Fruit fly (Drosophila melanogaster) S2 (cell line): ENCODE measurements around the gene Acn.

ENCODE experiments used
- CG8478 ChIP-seq: fragments of >200 bp; optimal IDR thresholded peaks from 2 replicates; lab custom pipeline; 2018
- CTCF ChIP-seq, 2 experiments: fragments of >200 bp; optimal IDR thresholded peaks; 2 replicates each; lab custom pipeline; 2018

Gene Acn

DNA sequence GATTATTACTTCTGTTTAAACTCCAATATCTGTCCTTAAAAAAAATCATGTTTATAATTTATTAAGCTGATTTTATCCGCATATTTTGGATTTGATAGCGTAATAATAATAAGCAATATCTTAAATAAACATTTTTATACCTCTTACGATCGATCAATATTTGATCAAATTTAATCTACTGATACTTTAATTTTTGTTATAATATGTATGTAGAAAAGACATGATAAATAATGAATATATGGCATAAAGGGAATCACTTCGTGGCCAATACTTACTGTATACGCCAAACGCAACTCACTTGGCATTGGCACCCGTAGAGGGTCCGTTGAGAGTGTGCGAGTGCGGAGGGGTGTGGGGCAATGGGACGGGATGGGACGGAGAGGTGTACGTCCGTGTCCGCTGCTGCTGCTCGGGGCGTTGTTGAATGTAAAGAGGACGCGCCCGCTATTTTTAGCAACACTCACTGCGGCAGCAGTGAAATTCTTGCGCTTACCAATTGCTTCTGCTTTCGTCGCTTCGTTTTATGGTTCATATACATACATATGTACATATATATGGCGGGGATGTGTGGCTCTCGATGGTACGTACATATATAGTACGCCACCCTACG, 8.9 kb upstream of the Acn start:
- TF ChIP-seq CG8478 (lab: Kevin White, UChicago) (no peak), CTCF (optimal IDR thresholded peaks at IDR 0.05; lab: Kevin White, UChicago) (no peak)

DNA sequence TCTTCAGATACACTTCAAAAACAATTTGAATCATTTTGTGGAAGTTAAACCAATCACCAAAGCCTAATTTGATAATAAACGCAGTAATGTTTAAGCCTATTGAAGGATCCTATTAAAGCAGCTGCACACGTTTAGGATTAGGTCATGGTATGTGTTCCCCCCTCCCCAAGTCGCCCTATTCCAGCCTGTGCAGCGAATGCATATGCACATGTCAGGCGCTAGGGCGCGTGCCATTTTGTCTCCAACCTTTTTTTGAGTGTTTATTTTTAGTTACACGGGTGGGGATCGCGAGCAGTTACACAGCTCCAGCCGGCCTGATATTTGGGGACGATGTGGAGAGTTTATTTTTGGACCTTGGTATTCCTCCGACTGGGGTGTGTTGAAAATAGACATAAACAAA, 8.1 kb upstream of the Acn start:
- TF ChIP-seq CG8478 (lab: Kevin White, UChicago) (no peak), CTCF (optimal IDR thresholded peaks at IDR 0.05; lab: Kevin White, UChicago) (no peak)

- TF ChIP-seq CTCF (optimal IDR thresholded peaks at IDR 0.05; lab: Kevin White, UChicago) = no peak
- no peak for TF ChIP-seq CG8478 (lab: Kevin White, UChicago)
Measured at dm6 chr2L:19037455-19037854, 7.7 kb upstream of the Acn start.

- TF ChIP-seq CG8478 (lab: Kevin White, UChicago) (no peak), CTCF (optimal IDR thresholded peaks at IDR 0.05; lab: Kevin White, UChicago) (no peak)
Measured at dm6 chr2L:19041590-19041989, 3.6 kb upstream of the Acn start, which contains the start of gene Catsup. Gene Catsup (plus strand): TSS chr2L:19041862.

DNA sequence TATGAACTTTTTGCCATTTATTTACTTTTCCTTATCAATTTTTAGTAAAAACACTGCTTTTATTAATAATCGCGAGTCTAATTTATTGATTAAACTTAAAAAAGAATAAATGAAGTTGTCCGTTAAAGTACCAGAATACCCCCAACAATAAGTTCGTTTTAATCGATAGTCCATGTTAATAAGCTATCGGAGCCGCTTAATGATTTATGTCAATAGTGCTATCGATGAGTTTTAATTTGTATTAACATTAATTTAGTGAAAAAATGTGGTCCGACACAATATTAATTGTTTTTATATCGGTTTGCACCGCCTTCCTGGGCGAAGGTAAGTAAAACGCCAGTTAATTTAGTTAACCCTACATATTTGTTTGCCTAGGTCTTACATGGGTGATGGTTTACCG, 3.8 kb downstream of the Acn start, which contains the start of gene CG10470:
Gene CG10470 (plus strand): TSS at position 165 of the 400 bp plus-strand sequence.
- TF ChIP-seq CG8478 (lab: Kevin White, UChicago) = no peak
- TF ChIP-seq CTCF (optimal IDR thresholded peaks at IDR 0.05; lab: Kevin White, UChicago) = no peak

DNA sequence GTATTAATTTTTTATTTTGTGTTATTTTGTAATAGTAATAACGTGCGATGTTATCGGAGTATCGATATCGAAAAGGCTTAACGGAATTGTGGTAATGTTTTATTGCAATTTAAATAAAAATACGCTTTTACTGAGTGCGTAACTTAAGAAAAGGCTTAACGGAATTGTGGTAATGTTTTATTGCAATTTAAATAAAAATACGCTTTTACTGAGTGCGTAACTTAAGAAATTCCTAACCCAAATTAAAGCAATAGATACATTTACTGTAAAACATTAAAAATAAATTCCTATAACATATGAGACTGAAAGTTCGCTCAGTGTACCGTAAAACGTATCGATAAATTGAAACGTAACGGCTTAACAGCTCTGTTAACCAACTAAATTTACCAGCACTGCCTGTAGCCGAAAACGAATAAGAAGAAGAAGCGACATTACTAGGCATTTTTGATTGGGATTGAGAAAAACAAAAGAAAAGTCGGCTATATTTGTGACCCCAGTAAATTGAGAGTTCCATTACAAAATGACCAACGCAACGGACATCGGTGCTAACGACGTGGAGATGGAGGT, 6.5 kb downstream of the Acn start, which contains the start of gene Rpn3:
Gene Rpn3 (plus strand): TSS at position 257 of the 567 bp plus-strand sequence.
- no peak for TF ChIP-seq CG8478 (lab: Kevin White, UChicago)
- TF ChIP-seq CTCF (optimal IDR thresholded peaks at IDR 0.05; lab: Kevin White, UChicago) = no peak

- TF ChIP-seq CG8478 (lab: Kevin White, UChicago) (no peak), CTCF (optimal IDR thresholded peaks at IDR 0.05; lab: Kevin White, UChicago) (no peak)
Measured at dm6 chr2L:19053860-19054515, 8.8 kb downstream of the Acn start, which contains the start of gene CG10492. Gene CG10492 (plus strand): TSS chr2L:19054078.

DNA sequence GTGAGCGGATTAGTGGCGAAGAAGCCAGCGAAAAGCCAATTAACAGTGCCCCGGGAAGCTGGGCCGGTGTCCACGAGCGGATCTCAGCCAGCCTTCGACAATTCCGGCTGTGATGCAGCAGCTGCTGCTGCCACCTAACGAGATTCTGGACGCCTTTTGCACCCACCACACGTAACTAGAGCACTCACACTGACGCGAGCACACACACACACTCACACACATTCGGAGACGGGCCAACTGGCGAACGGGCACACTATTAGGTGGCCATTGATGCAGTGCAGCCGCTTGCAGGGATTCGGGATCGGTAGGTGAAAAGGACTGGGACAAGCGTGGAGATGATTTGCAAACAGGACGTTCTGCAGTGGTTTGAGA, 9.3 kb downstream of the Acn start:
- TF ChIP-seq CTCF (optimal IDR thresholded peaks at IDR 0.05; lab: Kevin White, UChicago) (no peak), CG8478 (lab: Kevin White, UChicago) (no peak)

DNA sequence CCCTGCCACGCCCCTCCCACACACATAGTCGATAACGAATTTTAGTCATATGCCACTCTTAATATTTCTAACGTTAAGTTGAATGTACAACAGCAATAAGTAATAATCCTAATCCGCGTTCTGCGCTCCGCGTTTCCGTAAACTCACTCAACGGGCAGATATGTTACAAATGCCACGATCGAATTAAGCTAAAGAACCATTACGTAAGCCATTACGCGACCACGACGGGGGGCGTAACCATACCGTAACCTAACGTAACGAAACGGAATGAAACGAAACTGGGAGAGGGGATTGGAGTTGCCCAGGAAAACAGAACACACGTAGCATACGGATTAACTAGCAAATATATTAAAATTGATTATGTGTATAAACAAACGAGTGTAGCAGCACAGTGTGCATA, 12.6 kb downstream of the Acn start:
- TF ChIP-seq CG8478 (lab: Kevin White, UChicago) (no peak), CTCF (optimal IDR thresholded peaks at IDR 0.05; lab: Kevin White, UChicago) (no peak)

- no peak for TF ChIP-seq CTCF (optimal IDR thresholded peaks at IDR 0.05; lab: Kevin White, UChicago)
- no peak for TF ChIP-seq CG8478 (lab: Kevin White, UChicago)
Measured at dm6 chr2L:19058916-19059315, 13.8 kb downstream of the Acn start, which contains the start of gene Phlpp. Gene Phlpp (plus strand): TSS chr2L:19059129.

DNA sequence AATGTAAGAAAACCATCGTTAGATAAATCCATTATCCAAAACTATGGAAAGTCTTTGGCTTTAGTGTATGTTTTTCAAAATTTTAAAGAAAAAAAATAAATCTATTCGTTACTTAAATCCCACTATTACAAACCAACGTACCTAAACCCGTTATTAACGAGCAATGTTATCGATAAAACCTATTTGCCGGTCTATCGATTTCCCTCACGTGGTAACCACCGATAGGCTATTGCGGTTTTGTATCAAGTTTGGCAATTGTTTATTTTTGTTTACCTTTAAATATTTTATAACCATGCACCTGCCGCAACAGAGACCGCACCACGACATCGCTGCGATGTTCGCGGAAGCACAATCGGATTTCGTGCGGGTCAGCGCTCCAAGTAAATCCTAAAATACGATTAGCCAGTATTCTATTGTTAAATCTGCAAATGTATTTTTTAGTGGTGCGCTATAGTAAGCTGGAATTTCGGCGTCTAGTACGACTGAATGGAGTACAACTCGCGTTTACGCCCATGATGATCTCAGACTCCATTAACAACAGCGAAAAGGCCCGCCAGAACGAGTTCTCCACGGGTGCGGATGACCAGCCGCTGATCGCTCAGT, 18.0 kb downstream of the Acn start, which contains the start of gene Dus4:
Gene Dus4 (plus strand): TSS at position 206 of the 603 bp plus-strand sequence.
- TF ChIP-seq CG8478 (lab: Kevin White, UChicago) = no peak
- TF ChIP-seq CTCF (optimal IDR thresholded peaks at IDR 0.05; lab: Kevin White, UChicago) = no peak

- TF ChIP-seq CTCF (optimal IDR thresholded peaks at IDR 0.05; lab: Kevin White, UChicago) (no peak), CG8478 (lab: Kevin White, UChicago) (no peak)
Measured at dm6 chr2L:19064706-19065105, 19.6 kb downstream of the Acn start, which contains the start of gene CG17343. Gene CG17343 (plus strand): TSS chr2L:19064929.

DNA sequence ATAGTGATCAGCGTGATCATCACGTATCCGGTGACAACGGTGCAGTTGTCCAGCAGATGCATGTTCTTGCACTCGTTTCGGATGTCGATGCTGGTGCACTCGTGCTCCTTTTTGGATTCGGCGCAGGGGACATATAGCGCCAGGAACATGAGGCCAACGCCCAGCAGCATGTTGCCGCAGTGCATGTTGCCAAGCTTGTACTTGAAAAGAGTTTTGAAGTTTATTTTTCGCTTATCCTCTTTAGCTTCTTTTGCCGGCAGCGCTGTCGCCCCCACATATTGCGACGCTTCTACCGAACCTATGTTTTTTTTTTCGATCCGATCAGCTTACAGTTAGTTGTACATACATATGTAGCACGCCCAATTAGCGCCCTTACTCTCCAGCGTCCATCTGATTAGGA, 23.2 kb downstream of the Acn start:
- TF ChIP-seq CTCF (optimal IDR thresholded peaks at IDR 0.05; lab: Kevin White, UChicago) (no peak), CG8478 (lab: Kevin White, UChicago) (no peak)

DNA sequence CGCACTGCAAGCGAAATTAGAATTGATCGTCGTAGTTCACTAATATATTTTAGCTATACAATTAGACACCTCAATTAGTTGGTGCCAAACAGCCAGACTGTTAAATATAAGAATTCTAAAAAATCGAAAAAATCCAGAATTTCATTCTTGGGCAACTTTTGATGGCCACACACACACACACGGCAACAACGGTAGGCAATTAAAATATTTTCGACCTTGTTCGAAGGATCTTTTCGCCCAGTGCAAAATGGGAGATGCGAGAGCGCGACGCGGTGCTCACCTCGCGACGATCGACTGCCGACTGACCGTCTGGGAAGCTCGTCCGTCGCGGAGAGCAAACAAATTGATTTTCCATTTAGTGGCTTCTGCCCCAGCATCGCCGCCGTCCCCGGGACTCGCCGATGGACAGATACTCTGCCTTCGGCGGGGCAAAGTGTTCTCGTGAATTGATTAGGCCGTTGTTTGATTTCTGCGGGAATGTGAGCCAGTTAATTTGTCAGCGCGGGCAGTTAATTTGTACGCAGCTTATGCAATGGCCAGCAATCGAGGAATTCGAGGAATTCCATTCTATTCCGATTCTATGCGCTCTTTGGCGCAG, 24.5 kb downstream of the Acn start, which contains the start of gene CG10702:
Gene CG10702 (minus strand): TSS at position 304 of the 598 bp plus-strand sequence.
- TF ChIP-seq CG8478 (lab: Kevin White, UChicago) = no peak
- no peak for TF ChIP-seq CTCF (optimal IDR thresholded peaks at IDR 0.05; lab: Kevin White, UChicago)
